Worm (Caenorhabditis elegans) whole organism, L1 larva: Measurements from ENCODE around the gene ccdc-55.

Experiments used
- fkh-10 ChIP-seq: sonication (generic microtip); optimal IDR thresholded peaks from 2 replicates; lab custom pipeline; 2017; ENCODE audit warnings: missing biosample characterization, missing genetic modification reagents, missing genetic modification characterization
- nhr-11 ChIP-seq: fragments of 150-350 bp; optimal IDR thresholded peaks from 2 replicates; lab custom pipeline; 2014; ENCODE audit warnings: missing biosample characterization, missing genetic modification characterization
- nhr-237 ChIP-seq: fragments of 150-350 bp; optimal IDR thresholded peaks from 2 replicates; lab custom pipeline; 2014; ENCODE audit warnings: missing biosample characterization, missing genetic modification characterization
- nhr-28 ChIP-seq: fragments of 150-350 bp; optimal IDR thresholded peaks from 2 replicates; lab custom pipeline; 2014; ENCODE audit warnings: missing biosample characterization, missing genetic modification characterization
- nhr-76 ChIP-seq: sonication (generic microtip); optimal IDR thresholded peaks from 2 replicates; lab custom pipeline; 2017; ENCODE audit warnings: missing biosample characterization, missing genetic modification characterization
- tbx-2 ChIP-seq: sonication (generic microtip); optimal IDR thresholded peaks from 2 replicates; lab custom pipeline; 2016; ENCODE audit warnings: missing genetic modification characterization, missing compliant biosample characterization
- ztf-11 ChIP-seq, 2 experiments: sonication (generic microtip); optimal IDR thresholded peaks; 2 replicates each; lab custom pipeline; 2016 to 2017; ENCODE audit warnings: missing genetic modification characterization in 2 of 2, missing biosample characterization in 1 of 2, missing compliant biosample characterization in 1 of 2

DNA sequence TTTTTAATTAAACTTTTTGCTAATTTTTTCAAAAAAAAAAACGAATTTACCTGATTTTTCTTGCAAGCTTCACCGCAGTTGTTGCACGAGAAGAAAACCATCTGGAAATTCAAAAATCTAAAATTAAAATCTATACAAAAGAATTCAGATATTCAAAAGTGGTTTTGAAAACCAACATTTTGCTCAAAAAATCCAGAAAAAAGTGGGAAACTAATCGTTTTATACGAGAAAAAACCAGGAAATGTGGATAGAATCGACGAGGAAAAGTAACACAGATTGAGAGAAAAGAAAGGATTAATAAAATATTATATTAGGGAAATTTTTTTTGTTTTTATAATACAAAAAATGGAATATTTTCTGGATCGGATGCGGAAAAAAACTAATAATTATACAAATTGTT, 4.5 kb downstream of the ccdc-55 start, which contains the start of gene C16C10.8:
- TF ChIP-seq ztf-11 (tag; optimal IDR thresholded peaks at IDR 0.05; lab: Kevin White, UChicago) (no peak), nhr-28 (tag; lab: Kevin White, UChicago) (no peak), fkh-10 (GFP tag; lab: Kevin White, UChicago) (no peak), tbx-2 (no peak), nhr-237 (tag; lab: Kevin White, UChicago) (no peak), nhr-76 (tag; lab: Kevin White, UChicago) (no peak), nhr-11 (tag; lab: Kevin White, UChicago) (no peak)
